Worm (Caenorhabditis elegans) whole organism, L1 larva: ENCODE results near the gene nspd-7.

Source experiments
- ceh-63 ChIP-seq: fragments of 200-800 bp; sonication (Bioruptor generic); optimal IDR thresholded peaks from 2 replicates; lab custom pipeline; 2018; ENCODE audit warnings: mild to moderate bottlenecking, missing genetic modification characterization, missing compliant biosample characterization
- ceh-82 ChIP-seq, 3 experiments: fragments of 150-350 bp in 1 of 3; sonication (generic microtip) in 2 of 3; optimal IDR thresholded peaks; 2 replicates each; lab custom pipeline; 2014 to 2017; ENCODE audit warnings: missing biosample characterization in 3 of 3, missing genetic modification characterization in 3 of 3
- ceh-88 ChIP-seq: fragments of 200-800 bp; sonication (Bioruptor generic); IDR thresholded peaks from 2 replicates; pipeline ENCODE4 v1.3.6; 2022; ENCODE audit warnings: missing genetic modification characterization, missing compliant biosample characterization
- efl-1 ChIP-seq, 4 experiments: fragments of 150-350 bp; optimal IDR thresholded peaks in 3 of 4; peaks in 1 of 4; 1 replicate in 1 of 4; 2 replicates in 3 of 4; lab custom pipeline; 2014; ENCODE audit warnings: missing biosample characterization in 2 of 4, missing genetic modification characterization in 2 of 4, missing genetic modification reagents in 2 of 4
- elt-2 ChIP-seq: sonication (generic microtip); optimal IDR thresholded peaks from 2 replicates; lab custom pipeline; 2016; ENCODE audit warnings: missing genetic modification characterization, mild to moderate bottlenecking, inconsistent platforms, missing compliant biosample characterization, missing genetic modification reagents
- fkh-10 ChIP-seq: sonication (generic microtip); optimal IDR thresholded peaks from 2 replicates; lab custom pipeline; 2017; ENCODE audit warnings: missing biosample characterization, missing genetic modification reagents, missing genetic modification characterization
- fkh-8 ChIP-seq: sonication (generic microtip); optimal IDR thresholded peaks from 2 replicates; lab custom pipeline; 2016; ENCODE audit warnings: mild to moderate bottlenecking, missing genetic modification characterization, missing compliant biosample characterization
- grh-1 ChIP-seq: fragments of 200-800 bp; sonication (Bioruptor generic); IDR thresholded peaks from 2 replicates; pipeline ENCODE4 v1.3.6; 2022; ENCODE audit warnings: missing genetic modification reagents, missing genetic modification characterization, missing compliant biosample characterization
- hlh-17 ChIP-seq: fragments of 200-800 bp; sonication (Bioruptor generic); optimal IDR thresholded peaks from 2 replicates; lab custom pipeline; 2018; ENCODE audit warnings: missing genetic modification characterization, mild to moderate bottlenecking, missing compliant biosample characterization, moderate library complexity, borderline replicate concordance
- hlh-4 ChIP-seq: sonication (generic microtip); optimal IDR thresholded peaks from 2 replicates; lab custom pipeline; 2016; ENCODE audit warnings: mild to moderate bottlenecking, missing genetic modification characterization, missing compliant biosample characterization
- irx-1 ChIP-seq: sonication (generic microtip); optimal IDR thresholded peaks from 2 replicates; lab custom pipeline; 2016; ENCODE audit warnings: missing genetic modification characterization, missing compliant biosample characterization
- lin-13 ChIP-seq: fragments of 150-350 bp; optimal IDR thresholded peaks from 2 replicates; lab custom pipeline; 2014; ENCODE audit warnings: missing biosample characterization, missing genetic modification reagents, missing genetic modification characterization
- lin-14 ChIP-seq: fragments of 200-800 bp; sonication (Bioruptor generic); optimal IDR thresholded peaks from 2 replicates; lab custom pipeline; 2018; ENCODE audit warnings: mild to moderate bottlenecking, missing genetic modification characterization, moderate library complexity, missing compliant biosample characterization
- lin-15B ChIP-seq: fragments of 150-350 bp; sonication (generic microtip); optimal IDR thresholded peaks from 3 replicates; lab custom pipeline; 2014; ENCODE audit warnings: missing biosample characterization, missing genetic modification characterization
- lin-35 ChIP-seq, 2 experiments: fragments of 150-350 bp; optimal IDR thresholded peaks; 2 replicates each; lab custom pipeline; 2014; ENCODE audit warnings: missing biosample characterization in 2 of 2, missing genetic modification characterization in 2 of 2, missing genetic modification reagents in 2 of 2
- lir-3 ChIP-seq: sonication (generic microtip); optimal IDR thresholded peaks from 2 replicates; lab custom pipeline; 2016; ENCODE audit warnings: mild to moderate bottlenecking, missing genetic modification characterization, moderate library complexity, missing compliant biosample characterization; ENCODE audit not compliant: poor library complexity
- mdl-1 ChIP-seq, 2 experiments: fragments of 150-350 bp; optimal IDR thresholded peaks; 2 replicates each; lab custom pipeline; 2014 to 2017; ENCODE audit warnings: missing biosample characterization in 2 of 2, missing genetic modification characterization in 2 of 2, inconsistent platforms in 1 of 2
- mef-2 ChIP-seq: fragments of 150-350 bp; optimal IDR thresholded peaks from 2 replicates; lab custom pipeline; 2014; ENCODE audit warnings: missing biosample characterization, missing genetic modification characterization
- mep-1 ChIP-seq: fragments of 150-350 bp; optimal IDR thresholded peaks from 2 replicates; lab custom pipeline; 2014; ENCODE audit warnings: missing biosample characterization, missing genetic modification characterization
- nhr-12 ChIP-seq: sonication (generic microtip); optimal IDR thresholded peaks from 2 replicates; lab custom pipeline; 2017; ENCODE audit warnings: missing biosample characterization, missing genetic modification characterization
- nhr-19 ChIP-seq: fragments of 200-800 bp; sonication (Bioruptor generic); conservative IDR thresholded peaks from 2 replicates; pipeline ENCODE4 v1.3.6; 2022; ENCODE audit warnings: missing genetic modification characterization, missing compliant biosample characterization
- nhr-20 ChIP-seq: sonication (generic microtip); optimal IDR thresholded peaks from 2 replicates; lab custom pipeline; 2016; ENCODE audit warnings: mild to moderate bottlenecking, missing genetic modification characterization, missing compliant biosample characterization
- nhr-47 ChIP-seq: sonication (generic microtip); optimal IDR thresholded peaks from 2 replicates; lab custom pipeline; 2016; ENCODE audit warnings: mild to moderate bottlenecking, missing genetic modification characterization, moderate library complexity, missing compliant biosample characterization
- nhr-71 ChIP-seq: sonication (generic microtip); optimal IDR thresholded peaks from 2 replicates; lab custom pipeline; 2016; ENCODE audit warnings: mild to moderate bottlenecking, missing genetic modification characterization, moderate library complexity, missing compliant biosample characterization
- nhr-76 ChIP-seq: sonication (generic microtip); optimal IDR thresholded peaks from 2 replicates; lab custom pipeline; 2017; ENCODE audit warnings: missing biosample characterization, missing genetic modification characterization
- nhr-77 ChIP-seq: fragments of 150-350 bp; optimal IDR thresholded peaks from 2 replicates; lab custom pipeline; 2014; ENCODE audit warnings: missing biosample characterization, missing genetic modification characterization
- nhr-85 ChIP-seq: sonication (generic microtip); peaks from one replicate; lab custom pipeline; 2016; ENCODE audit warnings: missing genetic modification characterization, inconsistent platforms, missing compliant biosample characterization
- nhr-90 ChIP-seq: sonication (generic microtip); optimal IDR thresholded peaks from 2 replicates; lab custom pipeline; 2016; ENCODE audit warnings: mild to moderate bottlenecking, missing genetic modification characterization, missing compliant biosample characterization; ENCODE audit not compliant: poor library complexity
- pax-3 ChIP-seq: fragments of 200-800 bp; sonication (Bioruptor generic); optimal IDR thresholded peaks from 2 replicates; lab custom pipeline; 2018; ENCODE audit warnings: mild to moderate bottlenecking, missing genetic modification characterization, moderate library complexity, missing compliant biosample characterization
- pqm-1 ChIP-seq: sonication (generic microtip); optimal IDR thresholded peaks from 3 replicates; lab custom pipeline; 2017; ENCODE audit warnings: missing biosample characterization, missing genetic modification characterization
- skn-1 ChIP-seq: fragments of 150-350 bp; optimal IDR thresholded peaks from 2 replicates; lab custom pipeline; 2014; ENCODE audit warnings: missing biosample characterization, missing genetic modification characterization
- sptf-1 ChIP-seq: fragments of 150-350 bp; optimal IDR thresholded peaks from 2 replicates; lab custom pipeline; 2014; ENCODE audit warnings: missing biosample characterization, missing genetic modification characterization
- sup-37 ChIP-seq: fragments of 200-800 bp; sonication (Bioruptor generic); optimal IDR thresholded peaks from 2 replicates; lab custom pipeline; 2018; ENCODE audit warnings: mild to moderate bottlenecking, missing genetic modification characterization, missing compliant biosample characterization
- xbp-1 ChIP-seq: sonication (generic microtip); optimal IDR thresholded peaks from 2 replicates; lab custom pipeline; 2016; ENCODE audit warnings: missing genetic modification characterization, missing compliant biosample characterization
- zag-1 ChIP-seq: fragments of 150-350 bp; optimal IDR thresholded peaks from 2 replicates; lab custom pipeline; 2014; ENCODE audit warnings: missing biosample characterization, missing genetic modification characterization
- zip-4 ChIP-seq: fragments of 200-800 bp; sonication (Bioruptor generic); optimal IDR thresholded peaks from 2 replicates; lab custom pipeline; 2018; ENCODE audit warnings: mild to moderate bottlenecking, missing genetic modification characterization, moderate library complexity, missing compliant biosample characterization
- ztf-11 ChIP-seq, 2 experiments: sonication (generic microtip); optimal IDR thresholded peaks; 2 replicates each; lab custom pipeline; 2016 to 2017; ENCODE audit warnings: missing genetic modification characterization in 2 of 2, missing biosample characterization in 1 of 2, missing compliant biosample characterization in 1 of 2

The nspd-7 gene

DNA sequence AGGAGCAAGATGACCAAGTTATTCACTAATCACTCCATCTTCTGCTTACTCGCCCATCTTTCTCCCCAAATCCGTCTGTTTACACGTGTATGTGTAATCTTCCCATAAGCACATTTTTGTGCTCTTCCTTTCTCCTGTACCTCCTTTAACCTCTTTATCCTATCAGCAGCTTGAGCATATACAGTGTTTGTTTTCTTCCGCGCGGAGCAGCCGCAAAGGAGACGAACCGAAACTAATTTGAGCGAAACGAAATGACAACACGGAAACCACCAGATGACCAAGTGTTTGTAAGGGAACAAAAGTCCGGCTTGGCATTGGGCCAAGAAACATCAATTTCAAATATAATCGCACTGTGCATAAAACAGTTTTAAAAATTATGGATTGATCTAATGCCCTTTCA, 35.4 kb upstream of the nspd-7 start:
- no peak for TF ChIP-seq elt-2 (tag; lab: Kevin White, UChicago)
- no peak for TF ChIP-seq zag-1 (tag; lab: Kevin White, UChicago)
- TF ChIP-seq sptf-1 (tag; lab: Kevin White, UChicago): no peak
- no peak for TF ChIP-seq nhr-77
- TF ChIP-seq mef-2: no peak
- TF ChIP-seq irx-1 (tag; lab: Kevin White, UChicago): no peak
- TF ChIP-seq lin-15B (tag; lab: Kevin White, UChicago): no peak
- no peak for TF ChIP-seq nhr-90 (tag; lab: Kevin White, UChicago)
- TF ChIP-seq mdl-1 (tag; optimal IDR thresholded peaks at IDR 0.05; lab: Kevin White, UChicago): no peak
- TF ChIP-seq pax-3: no peak

DNA sequence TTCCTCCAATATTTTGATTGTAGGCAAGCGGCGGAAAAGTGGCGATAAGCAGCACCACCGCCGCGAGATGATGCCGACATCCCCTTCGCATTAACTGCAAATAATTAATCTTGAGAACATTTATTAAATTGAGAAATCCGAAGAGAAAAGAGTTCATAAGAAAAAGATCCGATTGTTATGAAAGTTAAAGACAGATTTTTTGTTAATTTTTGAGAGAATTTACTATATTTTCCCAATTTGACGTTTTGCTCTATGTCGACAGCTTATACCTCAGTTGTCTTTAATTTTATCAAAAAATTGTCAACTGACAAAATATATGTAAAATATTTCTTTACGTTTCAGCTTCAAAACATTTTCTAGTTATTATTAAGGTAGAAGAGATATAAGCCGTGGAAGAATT, 33.2 kb upstream of the nspd-7 start, which contains the start of gene R09E10.5:
R09E10.5 (minus strand) TSS at position 101 of the 400 bp plus-strand sequence.
- no peak for TF ChIP-seq sup-37
- no peak for TF ChIP-seq zip-4 (GFP tag; lab: Kevin White, UChicago)
- TF ChIP-seq ztf-11 (tag; optimal IDR thresholded peaks at IDR 0.05; lab: Kevin White, UChicago): no peak
- no peak for TF ChIP-seq lin-14 (GFP tag; lab: Kevin White, UChicago)
- no peak for TF ChIP-seq nhr-85 (tag; lab: Kevin White, UChicago)
- no peak for TF ChIP-seq sptf-1 (tag; lab: Kevin White, UChicago)
- TF ChIP-seq skn-1 (tag; lab: Kevin White, UChicago): no peak
- TF ChIP-seq mep-1 (tag; lab: Kevin White, UChicago): no peak
- no peak for TF ChIP-seq nhr-19
- TF ChIP-seq grh-1 (GFP tag; lab: Robert Waterston, UW): no peak
- TF ChIP-seq lir-3 (tag; lab: Kevin White, UChicago): no peak
- no peak for TF ChIP-seq xbp-1 (tag; lab: Kevin White, UChicago)
- TF ChIP-seq ceh-82 (tag; optimal IDR thresholded peaks at IDR 0.05; lab: Kevin White, UChicago): no peak
- no peak for TF ChIP-seq efl-1 (optimal IDR thresholded peaks at IDR 0.05; lab: Kevin White, UChicago)
- TF ChIP-seq efl-1 (GFP tag; optimal IDR thresholded peaks at IDR 0.05 in 1 of 2; lab: Kevin White, UChicago): no peak
- no peak for TF ChIP-seq lin-13
- TF ChIP-seq ceh-88 (GFP tag; lab: Robert Waterston, UW): no peak
- no peak for TF ChIP-seq nhr-76 (tag; lab: Kevin White, UChicago)

DNA sequence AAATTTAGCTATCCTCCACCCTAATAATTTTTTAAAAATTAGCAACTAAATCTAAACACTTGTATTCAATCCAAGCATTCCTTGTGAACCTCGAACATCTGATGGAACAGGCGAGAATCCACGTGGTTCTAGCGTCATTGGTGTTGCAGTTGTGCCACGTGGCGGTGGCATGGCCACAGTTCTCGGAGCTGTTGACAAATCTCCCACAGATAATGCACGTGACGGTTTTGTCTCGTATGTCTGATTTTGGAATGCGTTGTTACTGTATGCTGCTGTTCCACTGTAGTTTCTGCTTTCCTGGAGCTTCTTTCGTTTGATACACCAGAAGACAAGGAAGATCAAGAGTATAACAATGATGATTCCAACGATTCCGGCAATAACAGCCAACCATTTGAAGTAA, 27.0 kb upstream of the nspd-7 start:
- TF ChIP-seq fkh-10 (GFP tag; lab: Kevin White, UChicago) (no peak), ceh-63 (GFP tag; lab: Kevin White, UChicago) (no peak), lin-14 (GFP tag; lab: Kevin White, UChicago) (no peak), mef-2 (no peak), lin-35 (GFP tag; optimal IDR thresholded peaks at IDR 0.05; lab: Kevin White, UChicago) (no peak), irx-1 (tag; lab: Kevin White, UChicago) (no peak), fkh-8 (tag; lab: Kevin White, UChicago) (no peak), pqm-1 (tag; lab: Kevin White, UChicago) (no peak), nhr-71 (tag; lab: Kevin White, UChicago) (no peak), zag-1 (tag; lab: Kevin White, UChicago) (no peak), nhr-47 (tag; lab: Kevin White, UChicago) (no peak), hlh-4 (tag; lab: Kevin White, UChicago) (no peak), hlh-17 (GFP tag; lab: Kevin White, UChicago) (no peak)

ce11 chrIV:10295084-10295483, 26.1 kb upstream of the nspd-7 start, which contains the start of gene R09E10.13:
Gene R09E10.13, minus strand, starts transcription at chrIV:10295144.
- TF ChIP-seq mef-2 (no peak), fkh-8 (tag; lab: Kevin White, UChicago) (no peak), lin-35 (GFP tag; optimal IDR thresholded peaks at IDR 0.05; lab: Kevin White, UChicago) (peak in 1 of 2 experiments; percentile 43), nhr-85 (tag; lab: Kevin White, UChicago) (peak; percentile 81), nhr-19 (peak; percentile 27; the same call in 1 of the 2 replicates), efl-1 (optimal IDR thresholded peaks at IDR 0.05; lab: Kevin White, UChicago) (no peak), efl-1 (GFP tag; optimal IDR thresholded peaks at IDR 0.05 in 1 of 2; lab: Kevin White, UChicago) (peak in 1 of 2 experiments; percentile 36), nhr-12 (tag; lab: Kevin White, UChicago) (no peak), nhr-20 (tag; lab: Kevin White, UChicago) (peak; percentile 33)
